Fruit fly (Drosophila melanogaster) whole organism: ENCODE results near the gene NSD.

ENCODE experiments used
- Dll ChIP-seq: fragments of >200 bp; optimal IDR thresholded peaks from 2 replicates; lab custom pipeline; 2017
- psq ChIP-seq: fragments of >200 bp; optimal IDR thresholded peaks from 2 replicates; lab custom pipeline; 2017
- usp ChIP-seq: fragments of >200 bp; optimal IDR thresholded peaks from 2 replicates; lab custom pipeline; 2017; ENCODE audit warnings: missing biosample characterization, missing genetic modification characterization, mixed read lengths

dm6 chr3R:27948421-27948906 is 10.8 kb upstream of the NSD start, which contains the start of gene Gp93:
- TF ChIP-seq usp (GFP tag; lab: Kevin White, UChicago) = no peak
- no peak for TF ChIP-seq psq (lab: Kevin White, UChicago)
- no peak for TF ChIP-seq Dll (lab: Kevin White, UChicago)
